Worm (Caenorhabditis elegans) whole organism, L4 larva: ENCODE measurements around the gene gpdh-2.

Experiments
- unc-39 ChIP-seq: sonication (generic microtip); optimal IDR thresholded peaks from 2 replicates; lab custom pipeline; 2017; ENCODE audit warnings: missing biosample characterization, missing genetic modification characterization
- zag-1 ChIP-seq: fragments of 150-350 bp; optimal IDR thresholded peaks from 2 replicates; lab custom pipeline; 2014; ENCODE audit warnings: missing biosample characterization, missing genetic modification characterization

- TF ChIP-seq unc-39 (tag; lab: Kevin White, UChicago), result no peak
- TF ChIP-seq zag-1, result no peak
Observed at ce11 chrIII:9867780-9868503, 9.0 kb upstream of the gpdh-2 start, which contains the start of gene dhhc-4.
